Worm (Caenorhabditis elegans): ENCODE data around the gene str-85.

DNA sequence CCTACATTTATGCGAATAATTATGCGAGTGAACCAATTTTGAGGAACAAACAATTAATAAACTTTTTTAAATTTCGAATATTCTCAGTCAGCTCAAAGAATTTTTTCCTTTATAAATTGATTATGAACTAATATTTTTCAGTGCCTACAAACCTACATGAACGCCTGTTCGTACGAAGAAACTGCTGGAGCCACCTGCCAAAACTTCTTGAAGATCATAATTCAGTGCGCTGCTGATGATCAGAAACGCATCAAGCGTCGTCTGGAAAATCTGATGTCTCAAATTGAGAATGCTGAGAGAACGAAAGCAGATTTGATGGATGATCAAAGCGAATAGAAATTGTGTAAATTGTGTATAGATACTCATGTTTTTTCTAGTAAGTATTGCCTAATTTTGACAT is 46.7 kb downstream of the str-85 start:
- TF ChIP-seq snpc-4 (tag; optimal IDR thresholded peaks at IDR 0.05) (no peak), skn-1 (tag; optimal IDR thresholded peaks at IDR 0.05) (no peak), egl-27 (tag; optimal IDR thresholded peaks at IDR 0.05) (no peak), nhr-11 (tag; optimal IDR thresholded peaks at IDR 0.05) (no peak), nhr-12 (tag; optimal IDR thresholded peaks at IDR 0.05) (no peak), aly-2 (tag; optimal IDR thresholded peaks at IDR 0.05) (no peak), unc-62 (GFP tag; optimal IDR thresholded peaks at IDR 0.05) (no peak), elt-3 (tag; optimal IDR thresholded peaks at IDR 0.05) (no peak), ceh-16 (tag; optimal IDR thresholded peaks at IDR 0.05) (no peak), fos-1 (tag; optimal IDR thresholded peaks at IDR 0.05) (no peak), mdl-1 (tag; optimal IDR thresholded peaks at IDR 0.05) (no peak), nhr-77 (tag; optimal IDR thresholded peaks at IDR 0.05) (no peak), ZK546.5 (tag; optimal IDR thresholded peaks at IDR 0.05) (no peak)
